Fruit fly (Drosophila melanogaster) whole organism, adult: ENCODE measurements around the gene E23.
A peak's percentile ranks its signal among the peaks of the same experiment; 100 is the strongest.

Source experiments
- CG11617 ChIP-seq: fragments of 200-800 bp; sonication (Bioruptor generic); optimal IDR thresholded peaks from 2 replicates; lab custom pipeline; 2017; ENCODE audit warnings: mild to moderate bottlenecking, missing biosample characterization, missing genetic modification reagents, missing genetic modification characterization
- CG12768 ChIP-seq: fragments of 200-800 bp; sonication (Bioruptor generic); optimal IDR thresholded peaks from 2 replicates; lab custom pipeline; 2017; ENCODE audit warnings: missing biosample characterization, missing genetic modification characterization, mild to moderate bottlenecking, moderate library complexity, missing genetic modification reagents
- CG14711 ChIP-seq: fragments of 200-800 bp; sonication (Bioruptor generic); optimal IDR thresholded peaks from 2 replicates; lab custom pipeline; 2018; ENCODE audit warnings: missing biosample characterization, mild to moderate bottlenecking, missing genetic modification characterization, moderate library complexity
- CG1620 ChIP-seq: fragments of 200-800 bp; sonication (Bioruptor generic); optimal IDR thresholded peaks from 2 replicates; lab custom pipeline; 2016; ENCODE audit warnings: missing biosample characterization, missing genetic modification characterization
- CG33017 ChIP-seq: fragments of 200-800 bp; sonication (Bioruptor generic); optimal IDR thresholded peaks from 2 replicates; lab custom pipeline; 2018; ENCODE audit warnings: missing biosample characterization, mild to moderate bottlenecking, missing genetic modification characterization, moderate library complexity
- CG5204 ChIP-seq: fragments of 200-800 bp; sonication (Bioruptor generic); optimal IDR thresholded peaks from 2 replicates; lab custom pipeline; 2016; ENCODE audit warnings: missing biosample characterization, missing genetic modification characterization
- CG7045 ChIP-seq: fragments of 200-800 bp; sonication (Bioruptor generic); optimal IDR thresholded peaks from 2 replicates; lab custom pipeline; 2017; ENCODE audit warnings: missing biosample characterization, mild to moderate bottlenecking, missing genetic modification characterization
- CG7101 ChIP-seq: fragments of 200-800 bp; sonication (Bioruptor generic); optimal IDR thresholded peaks from 2 replicates; lab custom pipeline; 2018; ENCODE audit warnings: missing biosample characterization, mild to moderate bottlenecking, missing genetic modification characterization, moderate library complexity
- Clk ChIP-seq: fragments of 200-800 bp; sonication (Bioruptor generic); optimal IDR thresholded peaks from 2 replicates; lab custom pipeline; 2017; ENCODE audit warnings: missing biosample characterization, missing genetic modification characterization
- Crg-1 ChIP-seq: fragments of 200-800 bp; sonication (Bioruptor generic); optimal IDR thresholded peaks from 2 replicates; lab custom pipeline; 2016; ENCODE audit warnings: missing biosample characterization, missing genetic modification characterization
- Hr96 ChIP-seq: fragments of 200-800 bp; sonication (Bioruptor generic); optimal IDR thresholded peaks from 2 replicates; lab custom pipeline; 2016; ENCODE audit warnings: missing biosample characterization, missing genetic modification characterization
- Mnt ChIP-seq: fragments of 200-800 bp; sonication (Bioruptor generic); optimal IDR thresholded peaks from 2 replicates; lab custom pipeline; 2016; ENCODE audit warnings: missing biosample characterization, mild to moderate bottlenecking, missing genetic modification characterization
- bab1 ChIP-seq: fragments of 200-800 bp; sonication (Bioruptor generic); optimal IDR thresholded peaks from 3 replicates; lab custom pipeline; 2019; ENCODE audit warnings: missing biosample characterization, mild to moderate bottlenecking, missing genetic modification characterization, moderate library complexity
- cic ChIP-seq: fragments of 200-800 bp; sonication (Bioruptor generic); optimal IDR thresholded peaks from 2 replicates; lab custom pipeline; 2017; ENCODE audit warnings: missing biosample characterization, mild to moderate bottlenecking, missing genetic modification characterization, moderate library complexity
- cnc ChIP-seq, 2 experiments: fragments of >200 bp; optimal IDR thresholded peaks; 2 replicates each; lab custom pipeline; 2017
- kay ChIP-seq: fragments of 200-800 bp; sonication (Bioruptor generic); peaks from one replicate; lab custom pipeline; 2016; ENCODE audit warnings: missing biosample characterization, missing genetic modification characterization, borderline replicate concordance
- ovo ChIP-seq: fragments of 200-800 bp; sonication (Bioruptor generic); optimal IDR thresholded peaks from 2 replicates; lab custom pipeline; 2016; ENCODE audit warnings: missing biosample characterization, missing genetic modification characterization
- pad ChIP-seq: fragments of 200-800 bp; sonication (Bioruptor generic); optimal IDR thresholded peaks from 3 replicates; lab custom pipeline; 2017; ENCODE audit warnings: missing biosample characterization, missing genetic modification characterization, mild to moderate bottlenecking, moderate library complexity, missing genetic modification reagents
- tj ChIP-seq: fragments of 200-800 bp; sonication (Bioruptor generic); optimal IDR thresholded peaks from 3 replicates; lab custom pipeline; 2017; ENCODE audit warnings: missing biosample characterization, mild to moderate bottlenecking, missing genetic modification characterization, moderate library complexity
- toe ChIP-seq: fragments of 200-800 bp; sonication (Bioruptor generic); optimal IDR thresholded peaks from 2 replicates; lab custom pipeline; 2016; ENCODE audit warnings: missing biosample characterization, missing genetic modification characterization

Gene E23

dm6 chr2L:3327603-3328002 is 27.0 kb downstream of the E23 start, which contains the start of gene CG33282:
TSS of gene CG33282 (plus strand) at chr2L:3327903.
- TF ChIP-seq cnc (optimal IDR thresholded peaks at IDR 0.05; lab: Kevin White, UChicago): no peak
- peak; percentile 31 for TF ChIP-seq CG33017

- TF ChIP-seq Hr96: no peak
- TF ChIP-seq Mnt (GFP tag; lab: Kevin White, UChicago): no peak
- no peak for TF ChIP-seq CG5204
- no peak for TF ChIP-seq toe (GFP tag; lab: Kevin White, UChicago)
- TF ChIP-seq tj (GFP tag; lab: Kevin White, UChicago): no peak
- TF ChIP-seq Clk (GFP tag; lab: Kevin White, UChicago): no peak
- TF ChIP-seq pad (GFP tag; lab: Kevin White, UChicago): peak; percentile 33
- TF ChIP-seq CG14711 (tag; lab: Kevin White, UChicago): no peak
- TF ChIP-seq CG33017: no peak
- no peak for TF ChIP-seq CG7101
- peak; percentile 21 for TF ChIP-seq CG11617 (GFP tag; lab: Kevin White, UChicago)
- TF ChIP-seq cnc (optimal IDR thresholded peaks at IDR 0.05; lab: Kevin White, UChicago): no peak
- peak; percentile 43 for TF ChIP-seq CG12768 (GFP tag; lab: Kevin White, UChicago)
- TF ChIP-seq ovo (GFP tag; lab: Kevin White, UChicago): no peak
- TF ChIP-seq bab1: no peak
- no peak for TF ChIP-seq kay
- TF ChIP-seq cic (GFP tag; lab: Kevin White, UChicago): peak; percentile 54
- no peak for TF ChIP-seq Crg-1 (GFP tag; lab: Kevin White, UChicago)
- TF ChIP-seq CG1620 (GFP tag; lab: Kevin White, UChicago): no peak
- TF ChIP-seq CG7045 (GFP tag; lab: Kevin White, UChicago): no peak
Measured at dm6 chr2L:3323319-3324287, 31.0 kb downstream of the E23 start, which contains the start of gene CG33281. TSS of gene CG33281 (plus strand) at chr2L:3324237.

dm6 chr2L:3319731-3320295 is 34.8 kb downstream of the E23 start, which contains the start of the genes Fign and CG8837:
TSS of gene Fign (minus strand) at chr2L:3319872.
TSS of gene CG8837 (plus strand) at chr2L:3320245.
- TF ChIP-seq CG7045 (GFP tag; lab: Kevin White, UChicago) (no peak), bab1 (no peak), toe (GFP tag; lab: Kevin White, UChicago) (no peak), CG1620 (GFP tag; lab: Kevin White, UChicago) (no peak), cic (GFP tag; lab: Kevin White, UChicago) (no peak), Mnt (GFP tag; lab: Kevin White, UChicago) (no peak), pad (GFP tag; lab: Kevin White, UChicago) (no peak), CG11617 (GFP tag; lab: Kevin White, UChicago) (no peak), CG12768 (GFP tag; lab: Kevin White, UChicago) (no peak), Hr96 (no peak), Clk (GFP tag; lab: Kevin White, UChicago) (no peak), ovo (GFP tag; lab: Kevin White, UChicago) (no peak), CG5204 (no peak), CG33017 (no peak), CG14711 (tag; lab: Kevin White, UChicago) (no peak), kay (no peak)

dm6 chr2L:3308529-3309272 is 45.9 kb downstream of the E23 start, which contains the start of gene CG15406:
TSS of gene CG15406 (plus strand) at chr2L:3309222.
- TF ChIP-seq Crg-1 (GFP tag; lab: Kevin White, UChicago) (no peak), bab1 (no peak), cnc (optimal IDR thresholded peaks at IDR 0.05; lab: Kevin White, UChicago) (no peak), tj (GFP tag; lab: Kevin White, UChicago) (no peak), ovo (GFP tag; lab: Kevin White, UChicago) (no peak), kay (peak; percentile 61), cic (GFP tag; lab: Kevin White, UChicago) (peak; percentile 58)

dm6 chr2L:3307189-3307588 is 47.4 kb downstream of the E23 start:
- TF ChIP-seq kay (peak; percentile 3), CG7101 (no peak)
